Fruit fly (Drosophila melanogaster) whole organism, wandering third instar larva: ENCODE measurements around the gene hob.

ENCODE experiments used
- Abd-B ChIP-seq: fragments of >200 bp; optimal IDR thresholded peaks from 2 replicates; lab custom pipeline; 2017; ENCODE audit warnings: missing biosample characterization, missing genetic modification characterization
- CG32264 ChIP-seq: fragments of 200-800 bp; sonication (Bioruptor generic); optimal IDR thresholded peaks from 2 replicates; lab custom pipeline; 2016; ENCODE audit warnings: missing biosample characterization, missing genetic modification characterization
- CG9705 ChIP-seq: fragments of 200-800 bp; sonication (Bioruptor generic); optimal IDR thresholded peaks from 2 replicates; lab custom pipeline; 2018; ENCODE audit warnings: missing biosample characterization, mild to moderate bottlenecking, missing genetic modification characterization
- CrebA ChIP-seq: fragments of 200-800 bp; sonication (Bioruptor generic); optimal IDR thresholded peaks from 2 replicates; lab custom pipeline; 2016; ENCODE audit warnings: missing biosample characterization, mild to moderate bottlenecking, missing genetic modification characterization, borderline replicate concordance
- Dfd ChIP-seq: fragments of >200 bp; optimal IDR thresholded peaks from 2 replicates; lab custom pipeline; 2017; ENCODE audit warnings: missing biosample characterization, missing genetic modification characterization
- Dif ChIP-seq: fragments of 200-275, 200-300 bp; sonication (Bioruptor generic); optimal IDR thresholded peaks from 2 replicates; lab custom pipeline; 2018; ENCODE audit warnings: missing biosample characterization, missing genetic modification characterization; ENCODE audit not compliant: partially characterized antibody
- HLH106 ChIP-seq: fragments of 200-800 bp; optimal IDR thresholded peaks from 3 replicates; lab custom pipeline; 2019; ENCODE audit warnings: missing biosample characterization, mild to moderate bottlenecking, missing genetic modification characterization, moderate library complexity
- Hnf4 ChIP-seq: fragments of 200-800 bp; sonication (Bioruptor generic); optimal IDR thresholded peaks from 2 replicates; lab custom pipeline; 2016; ENCODE audit warnings: missing biosample characterization, mild to moderate bottlenecking, missing genetic modification characterization
- Hr78 ChIP-seq: fragments of >200 bp; optimal IDR thresholded peaks from 2 replicates; lab custom pipeline; 2017; ENCODE audit warnings: missing biosample characterization, missing genetic modification characterization
- Hr83 ChIP-seq: fragments of 200-300 bp; sonication (Bioruptor generic); optimal IDR thresholded peaks from 2 replicates; lab custom pipeline; 2016; ENCODE audit warnings: missing biosample characterization, mild to moderate bottlenecking, missing genetic modification characterization, moderate library complexity; ENCODE audit not compliant: poor library complexity, severe bottlenecking
- Jra ChIP-seq: sonication (Bioruptor generic); optimal IDR thresholded peaks from 2 replicates; lab custom pipeline; 2016; ENCODE audit warnings: missing biosample characterization, missing genetic modification characterization
- Mio ChIP-seq: sonication (Bioruptor generic); optimal IDR thresholded peaks from 2 replicates; lab custom pipeline; 2016; ENCODE audit warnings: missing biosample characterization, missing genetic modification characterization
- Myc ChIP-seq: fragments of >200 bp; optimal IDR thresholded peaks from 2 replicates; lab custom pipeline; 2017
- N ChIP-seq: fragments of >200 bp; optimal IDR thresholded peaks from 2 replicates; lab custom pipeline; 2018; ENCODE audit warnings: missing biosample characterization, missing external identifiers, missing genetic modification characterization
- Rel ChIP-seq, 2 experiments: fragments of 200-800 bp; sonication (Bioruptor generic) in 1 of 2; optimal IDR thresholded peaks; 2 replicates in 1 of 2; 3 replicates in 1 of 2; lab custom pipeline; 2016 to 2019; ENCODE audit warnings: mild to moderate bottlenecking in 2 of 2, missing biosample characterization in 2 of 2, missing genetic modification characterization in 2 of 2, moderate library complexity in 1 of 2
- Sp1 ChIP-seq: fragments of 200-800 bp; sonication (Bioruptor generic); optimal IDR thresholded peaks from 3 replicates; lab custom pipeline; 2019; ENCODE audit warnings: missing biosample characterization, mild to moderate bottlenecking, missing genetic modification characterization, moderate library complexity
- Vsx2 ChIP-seq: fragments of 200-300, 225-300 bp; sonication (Bioruptor generic); optimal IDR thresholded peaks from 2 replicates; lab custom pipeline; 2018; ENCODE audit warnings: missing biosample characterization, missing genetic modification characterization; ENCODE audit not compliant: partially characterized antibody
- br ChIP-seq: fragments of 200-800 bp; sonication (Bioruptor generic); optimal IDR thresholded peaks from 2 replicates; lab custom pipeline; 2016; ENCODE audit warnings: missing biosample characterization, missing genetic modification characterization
- brk ChIP-seq: fragments of 200-800 bp; sonication (Bioruptor generic); optimal IDR thresholded peaks from 2 replicates; lab custom pipeline; 2016; ENCODE audit warnings: missing biosample characterization, mild to moderate bottlenecking, missing genetic modification characterization
- dl ChIP-seq, 2 experiments: fragments of 175-275, 200-275 bp in 1 of 2; fragments of 200-275 bp in 1 of 2; sonication (Bioruptor generic); optimal IDR thresholded peaks; lab custom pipeline; 2018; ENCODE audit warnings: mild to moderate bottlenecking in 2 of 2, missing biosample characterization in 2 of 2, missing genetic modification characterization in 2 of 2, moderate library complexity in 2 of 2; ENCODE audit not compliant: partially characterized antibody in 2 of 2, insufficient read depth in 1 of 2
- dmrt93B ChIP-seq: fragments of 200-800 bp; sonication (Bioruptor generic); optimal IDR thresholded peaks from 2 replicates; lab custom pipeline; 2018; ENCODE audit warnings: missing biosample characterization, mild to moderate bottlenecking, missing genetic modification characterization
- dsf ChIP-seq: sonication (Bioruptor generic); optimal IDR thresholded peaks from 2 replicates; lab custom pipeline; 2016; ENCODE audit warnings: missing biosample characterization, missing genetic modification characterization, borderline replicate concordance
- ey ChIP-seq: fragments of 200-800 bp; sonication (Bioruptor generic); optimal IDR thresholded peaks from 2 replicates; lab custom pipeline; 2016; ENCODE audit warnings: missing biosample characterization, missing genetic modification characterization
- foxo ChIP-seq, 2 experiments: fragments of 200-800 bp; sonication (Bioruptor generic); optimal IDR thresholded peaks; 2 replicates in 1 of 2; 3 replicates in 1 of 2; lab custom pipeline; 2016 to 2017; ENCODE audit warnings: missing biosample characterization in 2 of 2, missing genetic modification characterization in 2 of 2
- fru ChIP-seq: fragments of 200-800 bp; sonication (Bioruptor generic); optimal IDR thresholded peaks from 3 replicates; lab custom pipeline; 2016; ENCODE audit warnings: missing biosample characterization, mild to moderate bottlenecking, missing genetic modification characterization
- h ChIP-seq: fragments of 200-800 bp; sonication (Bioruptor generic); optimal IDR thresholded peaks from 3 replicates; lab custom pipeline; 2016; ENCODE audit warnings: missing biosample characterization, mild to moderate bottlenecking, missing genetic modification characterization
- jim ChIP-seq: fragments of 175-275, 200-325 bp; sonication (Bioruptor generic); optimal IDR thresholded peaks from 2 replicates; lab custom pipeline; 2016; ENCODE audit warnings: missing biosample characterization, mild to moderate bottlenecking, missing genetic modification characterization
- lola ChIP-seq: fragments of >200 bp; optimal IDR thresholded peaks from 2 replicates; lab custom pipeline; 2017; ENCODE audit warnings: missing biosample characterization, missing genetic modification characterization
- pan ChIP-seq: fragments of >200 bp; optimal IDR thresholded peaks from 2 replicates; lab custom pipeline; 2017
- psq ChIP-seq: fragments of 200-800 bp; sonication (Bioruptor generic); optimal IDR thresholded peaks from 3 replicates; lab custom pipeline; 2017; ENCODE audit warnings: missing biosample characterization, mild to moderate bottlenecking, missing genetic modification characterization, moderate library complexity
- rgr ChIP-seq: fragments of 200-800 bp; sonication (Bioruptor generic); optimal IDR thresholded peaks from 3 replicates; lab custom pipeline; 2016; ENCODE audit warnings: missing biosample characterization, mild to moderate bottlenecking, missing genetic modification characterization
- usp ChIP-seq: fragments of >200 bp; optimal IDR thresholded peaks from 2 replicates; lab custom pipeline; 2017; ENCODE audit warnings: missing biosample characterization, missing genetic modification characterization

hob gene

dm6 chr3L:3192333-3192894, 26.3 kb downstream of the hob start, which contains the start of gene CG14965:
CG14965 (minus strand) TSS chr3L:3192491.
- TF ChIP-seq Jra (peak; percentile 8), Hr83 (GFP tag; lab: Kevin White, UChicago) (peak; percentile 76), br (GFP tag; lab: Kevin White, UChicago) (no peak)

- TF ChIP-seq Hr83 (GFP tag; lab: Kevin White, UChicago) (no peak), Dfd (GFP tag; lab: Kevin White, UChicago) (no peak), Rel (GFP tag; optimal IDR thresholded peaks at IDR 0.05; lab: Kevin White, UChicago) (no peak), Rel (tag; optimal IDR thresholded peaks at IDR 0.05; lab: Kevin White, UChicago) (no peak), lola (GFP tag; lab: Kevin White, UChicago) (no peak), Mio (GFP tag; lab: Kevin White, UChicago) (no peak), Dif (no peak), Jra (no peak), Myc (lab: Kevin White, UChicago) (no peak), N (no peak), h (GFP tag; lab: Kevin White, UChicago) (no peak), Hnf4 (GFP tag; lab: Kevin White, UChicago) (no peak), Vsx2 (GFP tag; lab: Kevin White, UChicago) (no peak), usp (GFP tag; lab: Kevin White, UChicago) (no peak), CG32264 (GFP tag; lab: Kevin White, UChicago) (no peak)
Measured at dm6 chr3L:3189647-3190046, 29.1 kb downstream of the hob start, which contains the start of the genes CG42525 and CG14958. CG42525 (minus strand) TSS chr3L:3189747. CG14958 (plus strand) TSS chr3L:3189978.

- no peak for TF ChIP-seq N
- no peak for TF ChIP-seq ey (GFP tag; lab: Kevin White, UChicago)
- TF ChIP-seq fru (GFP tag; lab: Kevin White, UChicago), result no peak
- peak; percentile 18 for TF ChIP-seq Hnf4 (GFP tag; lab: Kevin White, UChicago)
- peak; percentile 31 for TF ChIP-seq Sp1 (GFP tag; lab: Kevin White, UChicago)
- peak; percentile 18 for TF ChIP-seq Hr83 (GFP tag; lab: Kevin White, UChicago)
Measured at dm6 chr3L:3187263-3187662, 31.5 kb downstream of the hob start, which contains the start of gene CG14957. CG14957 (plus strand) TSS chr3L:3187563.

dm6 chr3L:3186364-3186763, 32.4 kb downstream of the hob start, which contains the start of gene CG32284:
CG32284 (plus strand) TSS chr3L:3186664.
- TF ChIP-seq br (GFP tag; lab: Kevin White, UChicago) (no peak), Mio (GFP tag; lab: Kevin White, UChicago) (no peak), dmrt93B (GFP tag; lab: Kevin White, UChicago) (no peak), Rel (GFP tag; optimal IDR thresholded peaks at IDR 0.05; lab: Kevin White, UChicago) (no peak), Rel (tag; optimal IDR thresholded peaks at IDR 0.05; lab: Kevin White, UChicago) (no peak), N (no peak), ey (GFP tag; lab: Kevin White, UChicago) (no peak), dsf (GFP tag; lab: Kevin White, UChicago) (no peak), CG9705 (GFP tag; lab: Kevin White, UChicago) (no peak), lola (GFP tag; lab: Kevin White, UChicago) (no peak)

- TF ChIP-seq Hr78 (GFP tag; lab: Kevin White, UChicago) (no peak), Rel (GFP tag; optimal IDR thresholded peaks at IDR 0.05; lab: Kevin White, UChicago) (no peak), Rel (tag; optimal IDR thresholded peaks at IDR 0.05; lab: Kevin White, UChicago) (no peak), N (no peak), Sp1 (GFP tag; lab: Kevin White, UChicago) (no peak), CG32264 (GFP tag; lab: Kevin White, UChicago) (no peak), pan (lab: Kevin White, UChicago) (no peak), Dfd (GFP tag; lab: Kevin White, UChicago) (no peak), dl (GFP tag; optimal IDR thresholded peaks at IDR 0.05; lab: Kevin White, UChicago; ENCODE audit: insufficient read depth in 1 of 2, partially characterized antibody in 2 of 2) (no peak), Hr83 (GFP tag; lab: Kevin White, UChicago) (no peak), psq (GFP tag; lab: Kevin White, UChicago) (no peak)
Measured at dm6 chr3L:3184104-3184503, 34.6 kb downstream of the hob start, which contains the start of gene CG42494. CG42494 (plus strand) TSS chr3L:3184404.

dm6 chr3L:3179474-3179873, 39.2 kb downstream of the hob start:
- TF ChIP-seq Vsx2 (GFP tag; lab: Kevin White, UChicago), result no peak
- peak; percentile 85 for TF ChIP-seq HLH106 (tag; lab: Kevin White, UChicago)
- TF ChIP-seq h (GFP tag; lab: Kevin White, UChicago), result peak; percentile 94
- peak; percentile 73 to 91 for TF ChIP-seq foxo (GFP tag; optimal IDR thresholded peaks at IDR 0.05; lab: Kevin White, UChicago)
- TF ChIP-seq Hnf4 (GFP tag; lab: Kevin White, UChicago), result no peak
- TF ChIP-seq dsf (GFP tag; lab: Kevin White, UChicago), result no peak
- peak; percentile 90 for TF ChIP-seq br (GFP tag; lab: Kevin White, UChicago)
- TF ChIP-seq Jra, result no peak
- TF ChIP-seq jim (GFP tag; lab: Kevin White, UChicago), result no peak
- TF ChIP-seq psq (GFP tag; lab: Kevin White, UChicago), result peak; percentile 75
- no peak for TF ChIP-seq Mio (GFP tag; lab: Kevin White, UChicago)
- TF ChIP-seq Abd-B, result no peak
- peak; percentile 89 for TF ChIP-seq CG32264 (GFP tag; lab: Kevin White, UChicago)
- TF ChIP-seq CG9705 (GFP tag; lab: Kevin White, UChicago), result peak; percentile 48
- no peak for TF ChIP-seq lola (GFP tag; lab: Kevin White, UChicago)
- no peak for TF ChIP-seq CrebA (GFP tag; lab: Kevin White, UChicago)
- no peak for TF ChIP-seq usp (GFP tag; lab: Kevin White, UChicago)
- TF ChIP-seq rgr (GFP tag; lab: Kevin White, UChicago), result peak; percentile 89
- TF ChIP-seq Hr78 (GFP tag; lab: Kevin White, UChicago), result no peak
- peak; percentile 64 for TF ChIP-seq Rel (GFP tag; optimal IDR thresholded peaks at IDR 0.05; lab: Kevin White, UChicago)
- no peak for TF ChIP-seq Rel (tag; optimal IDR thresholded peaks at IDR 0.05; lab: Kevin White, UChicago)
- no peak for TF ChIP-seq brk (GFP tag; lab: Kevin White, UChicago)
